Worm (Caenorhabditis elegans) whole organism, L2 larva: ENCODE measurements around the gene T05H10.8.

Source experiments
- blmp-1 ChIP-seq: sonication (generic microtip); optimal IDR thresholded peaks from 2 replicates; lab custom pipeline; 2017; ENCODE audit warnings: missing genetic modification characterization, mild to moderate bottlenecking, missing compliant biosample characterization, antibody characterized with exemption, moderate library complexity; ENCODE audit not compliant: insufficient read depth
- mab-5 ChIP-seq: fragments of 150-350 bp; optimal IDR thresholded peaks from 2 replicates; lab custom pipeline; 2014; ENCODE audit warnings: missing biosample characterization, missing genetic modification characterization
- nhr-237 ChIP-seq: fragments of 150-350 bp; optimal IDR thresholded peaks from 2 replicates; lab custom pipeline; 2014; ENCODE audit warnings: missing biosample characterization, missing genetic modification characterization
- ztf-11 ChIP-seq: sonication (generic microtip); optimal IDR thresholded peaks from 2 replicates; lab custom pipeline; 2017; ENCODE audit warnings: missing biosample characterization, missing genetic modification characterization

- TF ChIP-seq nhr-237 (tag; lab: Kevin White, UChicago) (no peak), blmp-1 (tag; lab: Kevin White, UChicago) (no peak), mab-5 (tag; lab: Kevin White, UChicago) (no peak), ztf-11 (tag; lab: Kevin White, UChicago) (no peak)
Observed at ce11 chrII:8058769-8059168, at the start of gene T05H10.8.
